1 fruit fly cellular context compared by ENCODE assay signal in the genomic region with DNA sequence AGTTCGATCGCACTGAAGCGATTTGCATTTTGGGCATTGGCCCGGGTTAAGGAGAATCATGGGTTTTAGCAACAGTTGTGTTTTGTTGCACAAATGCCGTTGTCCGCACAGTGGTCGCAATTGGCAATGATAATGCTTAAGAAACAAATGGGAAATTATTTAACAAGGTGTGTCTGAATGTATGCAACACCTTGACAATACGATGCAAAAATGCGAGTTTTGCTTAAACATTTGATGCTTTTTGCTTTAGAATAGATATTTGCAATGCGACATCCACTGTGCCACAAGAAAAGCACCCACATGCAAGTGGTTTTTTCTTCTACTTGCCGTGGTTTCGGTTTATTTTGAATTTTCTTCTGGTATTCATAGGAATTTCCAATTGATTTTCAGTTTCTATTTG.
A peak's percentile ranks its signal among the peaks of the same experiment; 100 is the strongest.
TF ChIP-seq lines count a peak whose summit lies in the region.

No protein-coding gene starts in this region.

TF ChIP-seq in whole organism, prepupa, 60 proteins besides CTCF, POLR2A, EP300 and RAD21 (continued from another document):
- no peak for TF ChIP-seq Smox (GFP tag; optimal IDR thresholded peaks at IDR 0.05; lab: Kevin White, UChicago)
- peak; percentile 77 for TF ChIP-seq CG32006 (GFP tag; optimal IDR thresholded peaks at IDR 0.05; lab: Kevin White, UChicago)
- peak; percentile 11 for TF ChIP-seq fd59A (GFP tag; optimal IDR thresholded peaks at IDR 0.05; lab: Kevin White, UChicago)
- no peak for TF ChIP-seq CG11762 (GFP tag; optimal IDR thresholded peaks at IDR 0.05; lab: Kevin White, UChicago; ENCODE audit: insufficient read depth)
- TF ChIP-seq Eip78C (GFP tag; lab: Kevin White, UChicago): peak; percentile 72
- peak; percentile 38 for TF ChIP-seq Hr39 (GFP tag; optimal IDR thresholded peaks at IDR 0.05; lab: Kevin White, UChicago)
- TF ChIP-seq lz (GFP tag; optimal IDR thresholded peaks at IDR 0.05; lab: Kevin White, UChicago): peak; percentile 3
- no peak for TF ChIP-seq CG7368 (GFP tag; optimal IDR thresholded peaks at IDR 0.05; lab: Kevin White, UChicago)
- TF ChIP-seq Ets21C (GFP tag; optimal IDR thresholded peaks at IDR 0.05; lab: Kevin White, UChicago): no peak
- peak; percentile 45 for TF ChIP-seq CG4318 (GFP tag; optimal IDR thresholded peaks at IDR 0.05; lab: Kevin White, UChicago)
- no peak for TF ChIP-seq CG3032 (tag; optimal IDR thresholded peaks at IDR 0.05; lab: Kevin White, UChicago)
- no peak for TF ChIP-seq cyc (GFP tag; optimal IDR thresholded peaks at IDR 0.05; lab: Kevin White, UChicago)
- TF ChIP-seq CG6854 (GFP tag; optimal IDR thresholded peaks at IDR 0.05; lab: Kevin White, UChicago): no peak
- TF ChIP-seq Blimp-1 (GFP tag; optimal IDR thresholded peaks at IDR 0.05; lab: Kevin White, UChicago): no peak
- TF ChIP-seq esn (GFP tag; optimal IDR thresholded peaks at IDR 0.05; lab: Kevin White, UChicago): peak; percentile 15
- no peak for TF ChIP-seq Gug (GFP tag; IDR thresholded peaks at IDR 0.05; lab: Robert Waterston, UW)
- TF ChIP-seq CG8632 (GFP tag; optimal IDR thresholded peaks at IDR 0.05; lab: Kevin White, UChicago): no peak
- TF ChIP-seq CG9139 (GFP tag; optimal IDR thresholded peaks at IDR 0.05; lab: Kevin White, UChicago): no peak
- TF ChIP-seq fkh (GFP tag; optimal IDR thresholded peaks at IDR 0.05; lab: Kevin White, UChicago): no peak
- peak; percentile 22 for TF ChIP-seq Eip75B (GFP tag; optimal IDR thresholded peaks at IDR 0.05; lab: Kevin White, UChicago)
- peak; percentile 1 for TF ChIP-seq Lpt (GFP tag; optimal IDR thresholded peaks at IDR 0.05; lab: Kevin White, UChicago)
- peak; percentile 58 for TF ChIP-seq svp (GFP tag; lab: Kevin White, UChicago)
- TF ChIP-seq dsx (GFP tag; optimal IDR thresholded peaks at IDR 0.05; lab: Kevin White, UChicago; ENCODE audit: poor library complexity, severe bottlenecking): no peak
- TF ChIP-seq ss (GFP tag; optimal IDR thresholded peaks at IDR 0.05; lab: Kevin White, UChicago): no peak
- TF ChIP-seq CG11294 (GFP tag; IDR thresholded peaks at IDR 0.05; lab: Robert Waterston, UW): no peak
- peak; percentile 25 for TF ChIP-seq CG10669 (GFP tag; optimal IDR thresholded peaks at IDR 0.05; lab: Kevin White, UChicago)
- TF ChIP-seq Hr38 (GFP tag; optimal IDR thresholded peaks at IDR 0.05; lab: Kevin White, UChicago): no peak
- TF ChIP-seq achi (GFP tag; optimal IDR thresholded peaks at IDR 0.05; lab: Kevin White, UChicago): peak; percentile 42
- TF ChIP-seq CG3919 (GFP tag; optimal IDR thresholded peaks at IDR 0.05; lab: Kevin White, UChicago): peak; percentile 50
- no peak for TF ChIP-seq CG16779 (tag; optimal IDR thresholded peaks at IDR 0.05; lab: Kevin White, UChicago)
- peak; percentile 48 for TF ChIP-seq net (GFP tag; optimal IDR thresholded peaks at IDR 0.05; lab: Kevin White, UChicago)
- TF ChIP-seq Sox15 (GFP tag; optimal IDR thresholded peaks at IDR 0.05; lab: Kevin White, UChicago): no peak
- no peak for TF ChIP-seq CG8319 (GFP tag; optimal IDR thresholded peaks at IDR 0.05; lab: Kevin White, UChicago)
- peak; percentile 77 for TF ChIP-seq CG6163 (GFP tag; IDR thresholded peaks at IDR 0.05; lab: Robert Waterston, UW)
- TF ChIP-seq Hr4 (GFP tag; optimal IDR thresholded peaks at IDR 0.05; lab: Kevin White, UChicago): peak; percentile 60
